Fruit fly (Drosophila melanogaster) whole organism, embryonic: ENCODE measurements around the gene BBIP1.

ENCODE experiments used
- BtbVII ChIP-seq: fragments of 200-800 bp; sonication (Bioruptor generic); optimal IDR thresholded peaks from 3 replicates; lab custom pipeline; 2017; ENCODE audit warnings: missing biosample characterization, mild to moderate bottlenecking, missing genetic modification characterization
- CG10462 ChIP-seq: fragments of 200-800 bp; sonication (Bioruptor generic); optimal IDR thresholded peaks from 2 replicates; lab custom pipeline; 2016; ENCODE audit warnings: missing biosample characterization, missing genetic modification characterization
- CG10543 ChIP-seq: fragments of 200-800 bp; sonication (Bioruptor generic); optimal IDR thresholded peaks from 3 replicates; lab custom pipeline; 2017; ENCODE audit warnings: missing biosample characterization, mild to moderate bottlenecking, missing genetic modification characterization, moderate library complexity
- CG10959 ChIP-seq: fragments of 200-800 bp; sonication (Bioruptor generic); IDR thresholded peaks from 2 replicates; pipeline ENCODE4 v1.3.6; 2022; ENCODE audit warnings: missing biosample characterization, missing genetic modification characterization
- CG11456 ChIP-seq: fragments of 200-800 bp; sonication (Bioruptor generic); IDR thresholded peaks from 3 replicates; pipeline ENCODE4 v1.3.6; 2022; ENCODE audit warnings: missing biosample characterization, missing genetic modification characterization
- CG11504 ChIP-seq: fragments of 200-800 bp; sonication (Bioruptor generic); optimal IDR thresholded peaks from 3 replicates; lab custom pipeline; 2019; ENCODE audit warnings: missing biosample characterization, mild to moderate bottlenecking, missing genetic modification characterization, moderate library complexity
- CG11723 ChIP-seq: fragments of 200-800 bp; sonication (Bioruptor generic); optimal IDR thresholded peaks from 2 replicates; lab custom pipeline; 2017; ENCODE audit warnings: missing biosample characterization, mild to moderate bottlenecking, missing genetic modification characterization
- CG12659 ChIP-seq: fragments of 200-800 bp; sonication (Bioruptor generic); optimal IDR thresholded peaks from 3 replicates; lab custom pipeline; 2017; ENCODE audit warnings: mild to moderate bottlenecking, missing biosample characterization, missing genetic modification reagents, missing genetic modification characterization
- CG12769 ChIP-seq: fragments of 200-800 bp; sonication (Bioruptor generic); optimal IDR thresholded peaks from 2 replicates; lab custom pipeline; 2019; ENCODE audit warnings: missing biosample characterization, mild to moderate bottlenecking, missing genetic modification characterization, moderate library complexity
- CG15011 ChIP-seq: fragments of 200-800 bp; sonication (Bioruptor generic); optimal IDR thresholded peaks from 3 replicates; lab custom pipeline; 2018; ENCODE audit warnings: missing biosample characterization, mild to moderate bottlenecking, missing genetic modification characterization
- CG15514 ChIP-seq: fragments of 200-800 bp; sonication (Bioruptor generic); optimal IDR thresholded peaks from 3 replicates; lab custom pipeline; 2017; ENCODE audit warnings: missing biosample characterization, missing genetic modification characterization, mild to moderate bottlenecking, moderate library complexity, missing genetic modification reagents
- CG15696 ChIP-seq: fragments of 200-800 bp; sonication (Bioruptor generic); optimal IDR thresholded peaks from 2 replicates; lab custom pipeline; 2019; ENCODE audit warnings: missing biosample characterization, mild to moderate bottlenecking, missing genetic modification characterization, moderate library complexity
- CG2202 ChIP-seq: fragments of 200-800 bp; sonication (Bioruptor generic); optimal IDR thresholded peaks from 2 replicates; lab custom pipeline; 2018; ENCODE audit warnings: missing biosample characterization, mild to moderate bottlenecking, missing genetic modification characterization
- CG2712 ChIP-seq: fragments of 200-800 bp; optimal IDR thresholded peaks from 3 replicates; lab custom pipeline; 2019; ENCODE audit warnings: missing biosample characterization, mild to moderate bottlenecking, missing genetic modification characterization, moderate library complexity
- CG33213 ChIP-seq: fragments of 200-800 bp; sonication (Bioruptor generic); optimal IDR thresholded peaks from 3 replicates; lab custom pipeline; 2016; ENCODE audit warnings: missing biosample characterization, missing genetic modification characterization
- CG6272 ChIP-seq: fragments of 200-800 bp; sonication (Bioruptor generic); IDR thresholded peaks from 2 replicates; pipeline ENCODE4 v1.3.6; 2022; ENCODE audit warnings: missing biosample characterization, missing genetic modification characterization
- CG7271 ChIP-seq: fragments of 200-800 bp; sonication (Bioruptor generic); optimal IDR thresholded peaks from 2 replicates; lab custom pipeline; 2018; ENCODE audit warnings: missing biosample characterization, mild to moderate bottlenecking, missing genetic modification characterization, moderate library complexity
- CG8765 ChIP-seq: fragments of 200-800 bp; sonication (Bioruptor generic); IDR thresholded peaks from 2 replicates; pipeline ENCODE4 v1.3.6; 2022; ENCODE audit warnings: missing biosample characterization, missing genetic modification characterization
- CG9817 ChIP-seq: fragments of 200-800 bp; sonication (Bioruptor generic); optimal IDR thresholded peaks from 2 replicates; lab custom pipeline; 2018; ENCODE audit warnings: missing biosample characterization, mild to moderate bottlenecking, missing genetic modification characterization, moderate library complexity
- Dad ChIP-seq: fragments of 200-800 bp; sonication (Bioruptor generic); optimal IDR thresholded peaks from 3 replicates; lab custom pipeline; 2016; ENCODE audit warnings: missing biosample characterization, missing genetic modification characterization
- Dfd ChIP-seq, 2 experiments: fragments of >200 bp; optimal IDR thresholded peaks; 2 replicates each; lab custom pipeline; 2017; ENCODE audit warnings: missing biosample characterization in 2 of 2, missing genetic modification characterization in 2 of 2
- Doc2 ChIP-seq: fragments of 200-800 bp; sonication (Bioruptor generic); IDR thresholded peaks from 2 replicates; pipeline ENCODE4 v1.3.6; 2022; ENCODE audit warnings: missing biosample characterization, missing genetic modification characterization
- H2.0 ChIP-seq: fragments of 200-800 bp; sonication (Bioruptor generic); IDR thresholded peaks from 2 replicates; pipeline ENCODE4 v1.3.6; 2022; ENCODE audit warnings: missing biosample characterization, missing genetic modification characterization
- HmgD ChIP-seq: fragments of 200-800 bp; sonication (Bioruptor generic); optimal IDR thresholded peaks from 3 replicates; lab custom pipeline; 2016; ENCODE audit warnings: missing biosample characterization, missing genetic modification characterization
- Med ChIP-seq: fragments of 200-800 bp; sonication (Bioruptor generic); peaks from one replicate; lab custom pipeline; 2016; ENCODE audit warnings: missing biosample characterization, missing genetic modification characterization, mild to moderate bottlenecking, inconsistent platforms, moderate library complexity
- Mes4 ChIP-seq: fragments of 200-800 bp; sonication (Bioruptor generic); optimal IDR thresholded peaks from 2 replicates; lab custom pipeline; 2016; ENCODE audit warnings: missing biosample characterization, missing genetic modification characterization
- Nf-YA ChIP-seq: fragments of 200-800 bp; sonication (Bioruptor generic); IDR thresholded peaks from 2 replicates; pipeline ENCODE4 v1.3.6; 2022; ENCODE audit warnings: missing biosample characterization, missing genetic modification characterization
- Nf-YB ChIP-seq: fragments of 200-800 bp; sonication (Bioruptor generic); optimal IDR thresholded peaks from 3 replicates; lab custom pipeline; 2019; ENCODE audit warnings: missing biosample characterization, mild to moderate bottlenecking, missing genetic modification characterization, moderate library complexity
- Nf-YC ChIP-seq: fragments of 200-800 bp; optimal IDR thresholded peaks from 3 replicates; lab custom pipeline; 2019; ENCODE audit warnings: missing biosample characterization, mild to moderate bottlenecking, missing genetic modification characterization, moderate library complexity
- ara ChIP-seq: fragments of 200-800 bp; sonication (Bioruptor generic); IDR thresholded peaks from 2 replicates; pipeline ENCODE4 v1.3.6; 2022; ENCODE audit warnings: missing biosample characterization, missing genetic modification characterization
- az2 ChIP-seq: fragments of 200-800 bp; sonication (Bioruptor generic); optimal IDR thresholded peaks from 3 replicates; lab custom pipeline; 2016; ENCODE audit warnings: missing biosample characterization, missing genetic modification characterization
- bowl ChIP-seq: fragments of 200-800 bp; sonication (Bioruptor generic); IDR thresholded peaks from 2 replicates; pipeline ENCODE4 v1.3.6; 2022; ENCODE audit warnings: missing biosample characterization, missing genetic modification characterization
- ci ChIP-seq: fragments of 200-800 bp; sonication (Bioruptor generic); IDR thresholded peaks from 3 replicates; pipeline ENCODE4 v1.3.6; 2022; ENCODE audit warnings: missing biosample characterization, missing genetic modification characterization
- dan ChIP-seq: fragments of 200-800 bp; sonication (Bioruptor generic); IDR thresholded peaks from 2 replicates; pipeline ENCODE4 v1.3.6; 2022; ENCODE audit warnings: missing biosample characterization, missing genetic modification characterization
- dysf ChIP-seq: fragments of 200-800 bp; sonication (Bioruptor generic); IDR thresholded peaks from 3 replicates; pipeline ENCODE4 v1.3.6; 2022; ENCODE audit warnings: missing biosample characterization, missing genetic modification characterization
- exex ChIP-seq: fragments of 200-800 bp; sonication (Bioruptor generic); optimal IDR thresholded peaks from 4 replicates; lab custom pipeline; 2018; ENCODE audit warnings: missing biosample characterization, mild to moderate bottlenecking, missing genetic modification characterization, moderate library complexity
- inv ChIP-seq: fragments of 200-800 bp; sonication (Bioruptor generic); IDR thresholded peaks from 2 replicates; pipeline ENCODE4 v1.3.6; 2022; ENCODE audit warnings: missing biosample characterization, missing genetic modification characterization; ENCODE audit not compliant: partially characterized antibody
- klu ChIP-seq: fragments of 200-800 bp; sonication (Bioruptor generic); IDR thresholded peaks from 2 replicates; pipeline ENCODE4 v1.3.6; 2022; ENCODE audit warnings: missing biosample characterization, missing genetic modification characterization
- knrl ChIP-seq: fragments of 200-800 bp; sonication (Bioruptor generic); IDR thresholded peaks from 3 replicates; pipeline ENCODE4 v1.3.6; 2022; ENCODE audit warnings: missing biosample characterization, missing genetic modification characterization; ENCODE audit not compliant: partially characterized antibody
- lola ChIP-seq, 3 experiments: fragments of >200 bp in 2 of 3; fragments of 200-800 bp in 1 of 3; sonication (Bioruptor generic) in 1 of 3; optimal IDR thresholded peaks; 2 replicates each; lab custom pipeline; 2017 to 2019; ENCODE audit warnings: missing biosample characterization in 3 of 3, missing genetic modification characterization in 3 of 3, mild to moderate bottlenecking in 1 of 3, moderate library complexity in 1 of 3
- nau ChIP-seq: fragments of 200-800 bp; sonication (Bioruptor generic); optimal IDR thresholded peaks from 3 replicates; lab custom pipeline; 2017; ENCODE audit warnings: missing biosample characterization, mild to moderate bottlenecking, missing genetic modification characterization, missing genetic modification reagents
- pros ChIP-seq: fragments of 200-800 bp; sonication (Bioruptor generic); optimal IDR thresholded peaks from 3 replicates; lab custom pipeline; 2019; ENCODE audit warnings: missing biosample characterization, mild to moderate bottlenecking, missing genetic modification characterization, moderate library complexity
- row ChIP-seq: fragments of 200-800 bp; sonication (Bioruptor generic); IDR thresholded peaks from 3 replicates; pipeline ENCODE4 v1.3.6; 2022; ENCODE audit warnings: missing biosample characterization, missing genetic modification characterization
- schlank ChIP-seq: fragments of 200-800 bp; sonication (Bioruptor generic); optimal IDR thresholded peaks from 2 replicates; lab custom pipeline; 2018; ENCODE audit warnings: missing biosample characterization, mild to moderate bottlenecking, missing genetic modification characterization
- scrt ChIP-seq: fragments of 200-800 bp; sonication (Bioruptor generic); optimal IDR thresholded peaks from 2 replicates; lab custom pipeline; 2018; ENCODE audit warnings: missing biosample characterization, mild to moderate bottlenecking, missing genetic modification characterization, moderate library complexity
- sens ChIP-seq: fragments of 200-800 bp; sonication (Bioruptor generic); peaks from one replicate; lab custom pipeline; 2016; ENCODE audit warnings: missing biosample characterization, missing genetic modification characterization
- slou ChIP-seq: fragments of 200-800 bp; sonication (Bioruptor generic); optimal IDR thresholded peaks from 3 replicates; lab custom pipeline; 2016; ENCODE audit warnings: missing biosample characterization, missing genetic modification characterization
- slp2 ChIP-seq: fragments of 200-800 bp; sonication (Bioruptor generic); optimal IDR thresholded peaks from 2 replicates; lab custom pipeline; 2016; ENCODE audit warnings: missing biosample characterization, missing genetic modification characterization
- tll ChIP-seq, 2 experiments: fragments of 200-800 bp in 1 of 2; fragments of >200 bp in 1 of 2; sonication (Bioruptor generic) in 1 of 2; optimal IDR thresholded peaks; 2 replicates each; lab custom pipeline; 2017 to 2019; ENCODE audit warnings: missing biosample characterization in 2 of 2, missing genetic modification characterization in 2 of 2, mild to moderate bottlenecking in 1 of 2, moderate library complexity in 1 of 2
- vfl ChIP-seq: fragments of 200-800 bp; sonication (Bioruptor generic); optimal IDR thresholded peaks from 2 replicates; lab custom pipeline; 2016; ENCODE audit warnings: missing biosample characterization, missing genetic modification characterization
- zf30C ChIP-seq: fragments of 200-800 bp; sonication (Bioruptor generic); optimal IDR thresholded peaks from 3 replicates; lab custom pipeline; 2018; ENCODE audit warnings: missing biosample characterization, mild to moderate bottlenecking, missing genetic modification characterization
- zfh1 ChIP-seq: fragments of 200-800 bp; sonication (Bioruptor generic); IDR thresholded peaks from 3 replicates; pipeline ENCODE4 v1.3.6; 2022; ENCODE audit warnings: missing biosample characterization, missing genetic modification characterization

Gene BBIP1

DNA sequence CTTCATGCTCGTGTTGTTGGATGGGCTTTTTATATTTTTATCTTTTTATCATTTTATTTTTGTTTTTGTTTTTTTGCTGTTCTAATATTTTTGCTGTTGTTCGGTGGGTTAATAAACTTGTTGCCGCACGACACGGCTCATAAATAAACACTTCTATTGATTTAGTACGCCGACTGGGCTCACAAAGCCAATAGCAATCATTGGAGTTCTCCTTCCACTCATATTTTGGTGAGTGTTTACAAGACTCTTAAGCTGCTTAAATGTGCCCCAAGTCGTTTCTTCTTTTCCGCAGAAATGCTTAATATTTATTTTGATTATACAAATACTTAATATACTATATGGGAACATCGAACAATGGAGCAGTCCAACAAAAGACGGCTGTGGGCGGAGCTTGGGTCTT is 14.0 kb upstream of the BBIP1 start (continued):
- no peak for TF ChIP-seq dysf (GFP tag; lab: Robert Waterston, UW)
- TF ChIP-seq Nf-YC (tag; lab: Kevin White, UChicago), result peak; percentile 41
- TF ChIP-seq knrl, result no peak
- no peak for TF ChIP-seq zf30C
- no peak for TF ChIP-seq klu (GFP tag; lab: Robert Waterston, UW)
- no peak for TF ChIP-seq CG7271 (tag; lab: Kevin White, UChicago)
- TF ChIP-seq CG15696 (tag; lab: Kevin White, UChicago), result peak; percentile 41
- TF ChIP-seq inv, result no peak
- TF ChIP-seq CG15514 (GFP tag; lab: Kevin White, UChicago), result peak; percentile 51
- peak; percentile 29 for TF ChIP-seq scrt
- TF ChIP-seq CG12769 (tag; lab: Kevin White, UChicago), result no peak
- no peak for TF ChIP-seq vfl (GFP tag; lab: Kevin White, UChicago)
- TF ChIP-seq Mes4 (GFP tag; lab: Kevin White, UChicago), result no peak
- TF ChIP-seq CG10959 (GFP tag; lab: Robert Waterston, UW), result no peak
- peak; percentile 2 for TF ChIP-seq CG2712 (tag; lab: Kevin White, UChicago)
- TF ChIP-seq Nf-YB (GFP tag; lab: Kevin White, UChicago), result peak; percentile 39
- no peak for TF ChIP-seq Nf-YA (GFP tag; lab: Robert Waterston, UW)
- TF ChIP-seq zfh1 (GFP tag; lab: Robert Waterston, UW), result no peak
- TF ChIP-seq BtbVII (GFP tag; lab: Kevin White, UChicago), result peak; percentile 59
- TF ChIP-seq Dad (GFP tag; lab: Kevin White, UChicago), result no peak
- TF ChIP-seq ara, result no peak
- TF ChIP-seq ci (GFP tag; lab: Robert Waterston, UW), result no peak
- TF ChIP-seq tll (GFP tag; optimal IDR thresholded peaks at IDR 0.05; lab: Kevin White, UChicago), result no peak
- no peak for TF ChIP-seq row (GFP tag; lab: Robert Waterston, UW)
- TF ChIP-seq CG11723 (GFP tag; lab: Kevin White, UChicago), result no peak
- no peak for TF ChIP-seq slp2 (GFP tag; lab: Kevin White, UChicago)
- TF ChIP-seq Dfd (GFP tag; optimal IDR thresholded peaks at IDR 0.05; lab: Kevin White, UChicago), result no peak
- no peak for TF ChIP-seq CG10462
- no peak for TF ChIP-seq slou
- no peak for TF ChIP-seq pros
- TF ChIP-seq dan (GFP tag; lab: Robert Waterston, UW), result no peak
- no peak for TF ChIP-seq CG12659 (GFP tag; lab: Kevin White, UChicago)
- peak; percentile 24 for TF ChIP-seq exex (tag; lab: Kevin White, UChicago)
- TF ChIP-seq CG8765 (GFP tag; lab: Robert Waterston, UW), result no peak
- no peak for TF ChIP-seq CG33213 (GFP tag; lab: Kevin White, UChicago)
- TF ChIP-seq Med (GFP tag; lab: Kevin White, UChicago), result peak; percentile 65
- no peak for TF ChIP-seq Doc2
- TF ChIP-seq HmgD (GFP tag; lab: Kevin White, UChicago), result no peak
- no peak for TF ChIP-seq CG2202 (tag; lab: Kevin White, UChicago)
- TF ChIP-seq CG11504 (tag; lab: Kevin White, UChicago), result peak; percentile 6
- no peak for TF ChIP-seq CG9817 (tag; lab: Kevin White, UChicago)
- no peak for TF ChIP-seq CG6272 (GFP tag; lab: Robert Waterston, UW)
- TF ChIP-seq sens, result peak; percentile 20
- TF ChIP-seq CG11456 (GFP tag; lab: Robert Waterston, UW), result no peak
- TF ChIP-seq lola (GFP tag; optimal IDR thresholded peaks at IDR 0.05; lab: Kevin White, UChicago), result no peak
- TF ChIP-seq schlank (tag; lab: Kevin White, UChicago), result no peak
- TF ChIP-seq CG15011 (GFP tag; lab: Kevin White, UChicago), result peak; percentile 33
- TF ChIP-seq nau (GFP tag; lab: Kevin White, UChicago), result peak; percentile 4
- TF ChIP-seq az2 (GFP tag; lab: Kevin White, UChicago), result no peak
- peak; percentile 34 for TF ChIP-seq CG10543 (GFP tag; lab: Kevin White, UChicago)
- TF ChIP-seq bowl, result no peak
- no peak for TF ChIP-seq H2.0 (GFP tag; lab: Robert Waterston, UW)
